Worm (Caenorhabditis elegans) whole organism, L3 larva: ENCODE measurements around the gene pqn-92.

ENCODE experiments used
- elt-1 ChIP-seq: fragments of 150-350 bp; optimal IDR thresholded peaks from 2 replicates; lab custom pipeline; 2014; ENCODE audit warnings: missing biosample characterization, missing genetic modification characterization
- nhr-11 ChIP-seq: fragments of 150-350 bp; optimal IDR thresholded peaks from 2 replicates; lab custom pipeline; 2014; ENCODE audit warnings: missing biosample characterization, missing genetic modification characterization
- nhr-25 ChIP-seq: sonication (generic microtip); optimal IDR thresholded peaks from 2 replicates; lab custom pipeline; 2017; ENCODE audit warnings: missing biosample characterization, missing genetic modification characterization
- nhr-67 ChIP-seq: fragments of 150-350 bp; optimal IDR thresholded peaks from 2 replicates; lab custom pipeline; 2014; ENCODE audit warnings: missing biosample characterization, missing genetic modification characterization
- unc-62 ChIP-seq: fragments of 150-350 bp; sonication (generic microtip); optimal IDR thresholded peaks from 4 replicates; lab custom pipeline; 2014; ENCODE audit warnings: missing biosample characterization, missing genetic modification reagents, missing genetic modification characterization

- TF ChIP-seq elt-1 (no peak), nhr-11 (tag; lab: Kevin White, UChicago) (no peak), nhr-25 (tag; lab: Kevin White, UChicago) (no peak), nhr-67 (no peak), unc-62 (GFP tag; lab: Kevin White, UChicago) (no peak)
These were observed 25.9 kb downstream of the pqn-92 start, which contains the start of gene zip-1 for ce11 chrIII:12333445-12333844.
